Worm (Caenorhabditis elegans): ENCODE results near the gene zfp-2.
A peak's percentile ranks its signal among the peaks of the same experiment; 100 is the strongest.

Gene zfp-2

DNA sequence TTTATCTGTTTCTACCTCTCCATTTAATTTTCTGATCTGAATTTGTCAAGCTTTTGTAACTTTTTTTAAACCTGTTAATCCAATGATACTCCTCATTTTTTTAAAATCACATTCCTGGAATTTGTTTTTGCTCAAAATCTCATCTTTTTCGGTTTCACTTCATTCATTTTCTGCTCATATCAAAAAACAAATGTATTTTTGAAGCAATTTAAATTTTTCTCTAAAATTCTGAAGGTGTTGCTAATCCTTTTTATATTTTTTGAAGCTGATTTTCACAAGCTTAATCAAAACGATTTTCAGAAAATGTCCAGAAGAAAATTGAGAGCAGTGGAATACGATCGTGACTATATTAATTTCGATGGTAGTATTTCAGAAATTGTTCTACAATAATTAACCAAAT lies 37.5 kb downstream of the zfp-2 start, which contains the start of gene E02H1.5:
Gene E02H1.5 (plus strand): TSS at position 301 of the 400 bp plus-strand sequence.
- TF ChIP-seq F49E8.2 (tag; optimal IDR thresholded peaks at IDR 0.05; ENCODE audit: insufficient read depth): no peak
- TF ChIP-seq hmg-1.2 (GFP tag; IDR thresholded peaks at IDR 0.05): 0 out of 2 replicates have a peak, but pooled peaks have one; percentile 4
- TF ChIP-seq F10E7.11 (tag; optimal IDR thresholded peaks at IDR 0.05): no peak
- no peak for TF ChIP-seq unc-130 (GFP tag; optimal IDR thresholded peaks at IDR 0.05)
- TF ChIP-seq nhr-80 (tag; optimal IDR thresholded peaks at IDR 0.05): no peak
- no peak for TF ChIP-seq dpff-1 (tag; optimal IDR thresholded peaks at IDR 0.05)
- TF ChIP-seq B0019.2 (GFP tag; conservative IDR thresholded peaks at IDR 0.05): no peak
- no peak for TF ChIP-seq hlh-26 (GFP tag; conservative IDR thresholded peaks at IDR 0.05)

DNA sequence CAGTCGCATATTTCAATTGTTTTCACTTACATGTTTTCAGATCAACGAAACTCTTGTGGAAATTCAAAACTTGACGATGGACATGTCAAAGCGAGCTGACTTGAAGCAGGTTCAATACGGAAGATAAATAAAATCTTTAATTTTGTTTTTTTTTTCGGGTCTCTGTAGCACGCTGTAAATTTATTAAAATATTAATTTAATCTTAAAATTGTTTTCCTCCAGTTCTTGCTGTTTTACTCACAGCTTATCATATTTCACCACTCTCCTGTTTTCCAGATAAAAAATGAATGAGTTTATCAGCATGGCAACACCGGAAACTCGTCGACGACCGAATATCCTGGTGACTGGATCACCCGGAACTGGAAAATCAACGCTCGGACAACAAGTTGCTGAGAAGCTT lies 39.0 kb downstream of the zfp-2 start, which contains the start of gene E02H1.6:
Gene E02H1.6 (plus strand): TSS at position 301 of the 400 bp plus-strand sequence.
- TF ChIP-seq dpff-1 (tag; optimal IDR thresholded peaks at IDR 0.05): no peak
- TF ChIP-seq sdz-38 (tag; optimal IDR thresholded peaks at IDR 0.05): no peak
- no peak for TF ChIP-seq nfya-2 (GFP tag; IDR thresholded peaks at IDR 0.05)

DNA sequence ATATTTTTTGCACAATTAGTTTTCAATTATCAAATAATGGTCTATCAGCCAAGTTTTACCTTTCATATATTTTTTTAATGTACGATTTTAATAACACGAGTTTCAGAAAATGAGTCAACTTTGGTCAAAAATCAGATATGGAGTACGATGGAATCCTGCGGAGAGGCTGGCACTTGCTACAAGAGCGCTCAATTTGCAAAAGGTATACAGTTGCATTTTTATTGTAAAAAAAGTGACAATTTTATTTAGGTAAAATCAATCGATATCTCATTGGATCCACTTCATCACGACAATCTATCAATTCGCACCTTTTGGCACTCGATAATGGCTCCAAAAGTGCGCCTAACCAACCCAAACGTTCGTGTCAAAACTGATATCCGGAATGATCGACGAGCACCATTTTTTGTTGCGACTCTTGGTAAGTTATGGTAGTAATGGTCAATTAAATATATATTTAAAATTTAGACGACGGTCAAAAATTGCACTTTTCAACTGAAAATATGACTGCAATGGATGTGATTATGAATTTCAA lies 40.1 kb downstream of the zfp-2 start, which contains the start of gene mrpl-53:
Gene mrpl-53 (plus strand): TSS at position 107 of the 532 bp plus-strand sequence.
- TF ChIP-seq Y53F4B.3 (GFP tag; IDR thresholded peaks at IDR 0.05): no peak
- 0 out of 2 replicates have a peak, but pooled peaks have one; percentile 43 for TF ChIP-seq madf-6 (GFP tag; IDR thresholded peaks at IDR 0.05)
- TF ChIP-seq K11D2.4 (GFP tag; IDR thresholded peaks at IDR 0.05): 0 out of 2 replicates have a peak, but pooled peaks have one; percentile 27
- no peak for TF ChIP-seq ceh-91 (GFP tag; IDR thresholded peaks at IDR 0.05)
- TF ChIP-seq nfyb-1 (GFP tag; IDR thresholded peaks at IDR 0.05): peak; percentile 71; the same call in 1 of the 2 replicates
- peak; percentile 55 for TF ChIP-seq repo-1 (tag; optimal IDR thresholded peaks at IDR 0.05)
- TF ChIP-seq lin-35 (GFP tag; optimal IDR thresholded peaks at IDR 0.05): peak in 1 of 3 experiments; percentile 44
- TF ChIP-seq attf-3 (GFP tag; conservative IDR thresholded peaks at IDR 0.05): 0 out of 2 replicates have a peak, but pooled peaks have one; percentile 9
- TF ChIP-seq dox-1 (GFP tag; IDR thresholded peaks at IDR 0.05): no peak; the same call in 1 of the 2 replicates
- peak; percentile 6 for TF ChIP-seq athp-1 (tag; optimal IDR thresholded peaks at IDR 0.05)
- TF ChIP-seq ZK185.1 (tag; optimal IDR thresholded peaks at IDR 0.05; ENCODE audit: poor library complexity, severe bottlenecking): peak; percentile 15
- TF ChIP-seq cebp-1 (GFP tag; IDR thresholded peaks at IDR 0.05): no peak; the same call in 1 of the 2 replicates
- TF ChIP-seq cebp-1 (tag; optimal IDR thresholded peaks at IDR 0.05): peak; percentile 19
- 0 out of 2 replicates have a peak, but pooled peaks have one; percentile 29 for TF ChIP-seq madf-3 (GFP tag; IDR thresholded peaks at IDR 0.05)

DNA sequence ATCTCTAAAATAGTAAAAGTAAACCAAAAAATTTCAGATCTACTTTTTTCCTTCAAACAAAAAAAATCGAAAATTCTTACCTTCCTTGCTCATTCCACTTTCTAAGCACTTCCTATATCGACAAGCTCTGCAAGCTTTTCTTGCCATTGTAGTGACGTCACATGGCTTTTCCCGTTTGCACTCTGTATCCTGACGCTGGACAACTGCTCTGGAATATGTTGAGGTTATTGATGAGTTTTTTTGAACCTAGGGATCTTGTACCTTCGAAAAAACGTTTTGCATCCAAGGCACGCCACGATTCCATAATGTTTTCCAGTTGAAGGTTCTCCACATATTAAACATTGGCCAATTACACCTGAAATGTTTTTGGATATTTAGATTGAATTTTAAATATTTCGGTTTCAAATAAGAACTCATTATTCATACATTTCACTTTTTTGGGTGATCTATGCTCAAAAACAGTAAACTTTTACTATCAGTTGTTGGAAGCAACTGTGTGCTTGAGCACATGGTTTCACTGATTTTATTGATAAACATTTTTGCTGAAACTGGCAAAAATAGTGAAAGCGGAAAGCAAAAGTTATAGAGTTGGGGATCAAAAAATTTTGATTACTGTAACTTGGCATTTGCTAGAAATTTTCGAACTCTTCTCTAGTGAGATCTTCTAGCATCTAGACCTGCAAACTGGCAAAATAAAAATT lies 42.7 kb downstream of the zfp-2 start:
- no peak for TF ChIP-seq F23B12.7 (tag; optimal IDR thresholded peaks at IDR 0.05; ENCODE audit: insufficient read depth)
- TF ChIP-seq mxl-1 (tag; optimal IDR thresholded peaks at IDR 0.05): no peak
- peak; percentile 34 for TF ChIP-seq nhr-80 (tag; optimal IDR thresholded peaks at IDR 0.05)

DNA sequence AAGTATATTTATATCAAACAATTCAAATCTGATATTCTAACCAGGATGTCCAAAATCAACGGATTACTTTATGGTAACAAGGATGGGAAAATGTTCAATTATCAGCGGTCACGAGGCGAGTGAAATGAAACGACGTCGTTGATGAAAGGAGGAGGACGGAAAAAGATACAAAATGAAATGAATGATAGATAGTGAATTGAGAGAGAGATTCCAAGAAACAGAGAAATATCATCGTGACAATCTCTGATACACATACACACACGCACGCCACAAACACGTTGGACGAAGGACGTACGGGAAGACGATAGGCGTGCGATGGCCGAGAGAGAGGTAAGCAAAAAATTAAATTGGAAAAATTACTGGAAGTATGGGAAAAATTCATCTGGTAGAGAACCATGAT lies 43.6 kb downstream of the zfp-2 start:
- no peak for TF ChIP-seq ceh-58 (GFP tag; IDR thresholded peaks at IDR 0.05)
- no peak for TF ChIP-seq snpc-1.1 (tag; optimal IDR thresholded peaks at IDR 0.05; ENCODE audit: insufficient read depth)
- no peak for TF ChIP-seq B0336.3 (GFP tag; IDR thresholded peaks at IDR 0.05)
- TF ChIP-seq ceh-100 (GFP tag; IDR thresholded peaks at IDR 0.05): no peak
- TF ChIP-seq ztf-6 (GFP tag; IDR thresholded peaks at IDR 0.05): no peak
- TF ChIP-seq hsf-1 (GFP tag; IDR thresholded peaks at IDR 0.05): no peak
- TF ChIP-seq lir-1 (GFP tag; conservative IDR thresholded peaks at IDR 0.05): no peak
- no peak for TF ChIP-seq F52B5.7 (tag; optimal IDR thresholded peaks at IDR 0.05)
- TF ChIP-seq efl-1 (GFP tag; optimal IDR thresholded peaks at IDR 0.05): no peak
- TF ChIP-seq K12H6.12 (tag; optimal IDR thresholded peaks at IDR 0.05): no peak
- TF ChIP-seq snpc-3.4 (tag; optimal IDR thresholded peaks at IDR 0.05): no peak
- no peak for TF ChIP-seq C17E4.6 (GFP tag; IDR thresholded peaks at IDR 0.05)
- TF ChIP-seq tbp1 (GFP tag; optimal IDR thresholded peaks at IDR 0.05): peak; percentile 29
- no peak for TF ChIP-seq akir-1 (GFP tag; optimal IDR thresholded peaks at IDR 0.05)
- no peak for TF ChIP-seq Y56A3A.18 (GFP tag; IDR thresholded peaks at IDR 0.05)
